Fruit fly (Drosophila melanogaster) whole organism, pupa: ENCODE results near the gene CG5004.
A peak's percentile ranks its signal among the peaks of the same experiment; 100 is the strongest.

Experiments
- CG10348 ChIP-seq: fragments of 200-800 bp; sonication (Bioruptor generic); IDR thresholded peaks from 2 replicates; pipeline ENCODE4 v1.3.6; 2022; ENCODE audit warnings: missing biosample characterization, missing genetic modification characterization
- CG12605 ChIP-seq: fragments of 200-800 bp; sonication (Bioruptor generic); IDR thresholded peaks from 2 replicates; pipeline ENCODE4 v1.3.6; 2022; ENCODE audit warnings: missing biosample characterization, missing genetic modification characterization
- CG13204 ChIP-seq: fragments of 200-800 bp; sonication (Bioruptor generic); optimal IDR thresholded peaks from 2 replicates; lab custom pipeline; 2018; ENCODE audit warnings: missing biosample characterization, mild to moderate bottlenecking, missing genetic modification characterization, moderate library complexity
- CG14655 ChIP-seq: fragments of 200-800 bp; sonication (Bioruptor generic); optimal IDR thresholded peaks from 3 replicates; lab custom pipeline; 2017; ENCODE audit warnings: mild to moderate bottlenecking, missing biosample characterization, missing genetic modification reagents, missing genetic modification characterization
- CG15710 ChIP-seq: fragments of 200-800 bp; sonication (Bioruptor generic); optimal IDR thresholded peaks from 2 replicates; lab custom pipeline; 2018; ENCODE audit warnings: missing biosample characterization, mild to moderate bottlenecking, missing genetic modification characterization, moderate library complexity
- CG17806 ChIP-seq: fragments of 200-800 bp; sonication (Bioruptor generic); optimal IDR thresholded peaks from 2 replicates; lab custom pipeline; 2018; ENCODE audit warnings: missing biosample characterization, mild to moderate bottlenecking, missing genetic modification characterization, moderate library complexity
- CG32121 ChIP-seq: fragments of 200-800 bp; sonication (Bioruptor generic); IDR thresholded peaks from 2 replicates; pipeline ENCODE4 v1.3.6; 2022; ENCODE audit warnings: missing biosample characterization, missing genetic modification characterization
- CG34367 ChIP-seq: fragments of 200-800 bp; sonication (Bioruptor generic); optimal IDR thresholded peaks from 2 replicates; lab custom pipeline; 2018; ENCODE audit warnings: missing biosample characterization, mild to moderate bottlenecking, missing genetic modification characterization
- CG4496 ChIP-seq: fragments of 200-800 bp; sonication (Bioruptor generic); IDR thresholded peaks from 3 replicates; pipeline ENCODE4 v1.3.6; 2022; ENCODE audit warnings: missing biosample characterization, missing genetic modification characterization
- CG8159 ChIP-seq: fragments of 200-800 bp; sonication (Bioruptor generic); optimal IDR thresholded peaks from 3 replicates; lab custom pipeline; 2018; ENCODE audit warnings: missing biosample characterization, mild to moderate bottlenecking, missing genetic modification characterization, moderate library complexity
- CG8301 ChIP-seq: fragments of 200-800 bp; sonication (Bioruptor generic); optimal IDR thresholded peaks from 2 replicates; lab custom pipeline; 2018; ENCODE audit warnings: missing biosample characterization, mild to moderate bottlenecking, missing genetic modification characterization
- CG9948 ChIP-seq: fragments of 200-800 bp; sonication (Bioruptor generic); optimal IDR thresholded peaks from 2 replicates; lab custom pipeline; 2018; ENCODE audit warnings: missing biosample characterization, mild to moderate bottlenecking, missing genetic modification characterization, moderate library complexity
- D1 ChIP-seq: fragments of 200-800 bp; sonication (Bioruptor generic); optimal IDR thresholded peaks from 2 replicates; lab custom pipeline; 2018; ENCODE audit warnings: missing biosample characterization, mild to moderate bottlenecking, missing genetic modification characterization, moderate library complexity
- EcR ChIP-seq: fragments of 200-800 bp; sonication (Bioruptor generic); optimal IDR thresholded peaks from 3 replicates; lab custom pipeline; 2019; ENCODE audit warnings: missing biosample characterization, missing genetic modification characterization, mild to moderate bottlenecking, moderate library complexity, missing genetic modification reagents
- Ets98B ChIP-seq: fragments of 200-800 bp; sonication (Bioruptor generic); IDR thresholded peaks from 2 replicates; pipeline ENCODE4 v1.3.6; 2022; ENCODE audit warnings: missing biosample characterization, missing genetic modification characterization
- Pif1A ChIP-seq: fragments of 200-800 bp; sonication (Bioruptor generic); optimal IDR thresholded peaks from 3 replicates; lab custom pipeline; 2016; ENCODE audit warnings: missing biosample characterization, missing genetic modification characterization
- Pif1B ChIP-seq: fragments of 200-800 bp; sonication (Bioruptor generic); optimal IDR thresholded peaks from 3 replicates; lab custom pipeline; 2016; ENCODE audit warnings: missing biosample characterization, missing genetic modification characterization
- Snoo ChIP-seq: fragments of 200-800 bp; sonication (Bioruptor generic); optimal IDR thresholded peaks from 3 replicates; lab custom pipeline; 2017; ENCODE audit warnings: missing biosample characterization, mild to moderate bottlenecking, missing genetic modification characterization, inconsistent platforms
- fd96Ca ChIP-seq: fragments of 200-800 bp; sonication (Bioruptor generic); IDR thresholded peaks from 3 replicates; pipeline ENCODE4 v1.3.6; 2022; ENCODE audit warnings: missing biosample characterization, missing genetic modification characterization
- gl ChIP-seq: fragments of 200-800 bp; sonication (Bioruptor generic); optimal IDR thresholded peaks from 2 replicates; lab custom pipeline; 2018; ENCODE audit warnings: missing biosample characterization, mild to moderate bottlenecking, missing genetic modification characterization
- rn ChIP-seq: fragments of 200-800 bp; sonication (Bioruptor generic); IDR thresholded peaks from 2 replicates; pipeline ENCODE4 v1.3.6; 2022; ENCODE audit warnings: missing biosample characterization, missing genetic modification characterization

Gene CG5004

DNA sequence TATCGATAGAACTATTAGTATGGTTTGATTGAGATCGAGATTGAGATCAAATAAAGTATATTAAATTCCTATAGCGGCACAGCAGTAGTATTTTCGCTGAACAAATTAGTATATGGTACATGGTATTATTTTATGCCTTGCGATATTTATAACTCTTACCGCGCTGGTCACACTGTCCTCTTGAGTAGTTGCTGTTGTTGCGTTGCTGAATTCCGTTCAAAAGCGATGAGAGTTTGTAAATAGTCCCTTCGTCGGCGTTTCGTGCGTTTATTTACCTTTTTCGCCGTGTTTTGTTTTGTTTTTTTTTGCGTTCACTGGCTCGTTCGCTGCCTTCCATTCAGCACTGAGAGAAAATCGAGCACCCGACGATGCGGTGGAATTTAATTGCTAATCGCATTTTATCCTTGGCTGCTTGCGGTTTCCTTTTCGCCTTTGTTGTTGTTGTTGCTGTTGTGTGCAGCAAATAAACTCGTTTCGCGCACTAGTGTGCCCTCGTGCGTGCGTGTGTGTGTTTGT lies at the start of gene CG5004:
CG5004 (plus strand) TSS at position 182 of the 516 bp plus-strand sequence.
- TF ChIP-seq gl (tag; lab: Kevin White, UChicago) (peak; percentile 11), CG10348 (GFP tag; lab: Robert Waterston, UW) (no peak), Ets98B (GFP tag; lab: Robert Waterston, UW) (peak; percentile 26; the same call in 1 of the 2 replicates), D1 (tag; lab: Kevin White, UChicago) (no peak), CG4496 (GFP tag; lab: Robert Waterston, UW) (no peak), CG9948 (tag; lab: Kevin White, UChicago) (no peak), fd96Ca (no peak), CG32121 (GFP tag; lab: Robert Waterston, UW) (no peak), EcR (GFP tag; lab: Kevin White, UChicago) (peak; percentile 62), CG17806 (tag; lab: Kevin White, UChicago) (no peak), Snoo (tag; lab: Kevin White, UChicago) (no peak), CG13204 (GFP tag; lab: Kevin White, UChicago) (peak; percentile 29), CG12605 (no peak), CG34367 (no peak), CG8301 (no peak), Pif1A (no peak), CG15710 (peak; percentile 10), CG14655 (no peak), Pif1B (GFP tag; lab: Kevin White, UChicago) (no peak), rn (GFP tag; lab: Robert Waterston, UW) (no peak), CG8159 (tag; lab: Kevin White, UChicago) (no peak)

DNA sequence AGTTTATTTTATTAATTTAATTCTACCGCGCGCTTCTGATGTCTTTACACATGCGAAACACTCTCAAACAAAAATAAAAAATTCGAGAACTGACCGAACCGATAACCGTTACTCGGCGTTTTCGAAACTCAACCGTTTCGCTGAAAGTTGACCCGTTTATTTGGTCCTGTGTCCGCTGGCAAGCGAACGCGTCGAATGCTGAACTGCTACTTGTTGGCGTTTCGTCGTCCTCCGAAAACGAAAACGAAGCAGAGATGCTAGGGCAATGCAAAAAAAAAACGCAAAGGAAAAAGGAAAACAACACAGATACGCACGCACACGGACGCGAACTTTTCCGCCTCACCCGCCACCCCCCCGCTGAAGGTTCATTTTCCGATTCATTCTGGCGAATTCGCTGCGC lies 40.8 kb upstream of the CG5004 start, which contains the start of gene CG45002:
CG45002 (minus strand) TSS at position 101 of the 400 bp plus-strand sequence.
- TF ChIP-seq CG12605: 0 out of 2 replicates have a peak, but pooled peaks have one; percentile 34
- no peak for TF ChIP-seq CG8301
- TF ChIP-seq, all 21 proteins: peak for 1

DNA sequence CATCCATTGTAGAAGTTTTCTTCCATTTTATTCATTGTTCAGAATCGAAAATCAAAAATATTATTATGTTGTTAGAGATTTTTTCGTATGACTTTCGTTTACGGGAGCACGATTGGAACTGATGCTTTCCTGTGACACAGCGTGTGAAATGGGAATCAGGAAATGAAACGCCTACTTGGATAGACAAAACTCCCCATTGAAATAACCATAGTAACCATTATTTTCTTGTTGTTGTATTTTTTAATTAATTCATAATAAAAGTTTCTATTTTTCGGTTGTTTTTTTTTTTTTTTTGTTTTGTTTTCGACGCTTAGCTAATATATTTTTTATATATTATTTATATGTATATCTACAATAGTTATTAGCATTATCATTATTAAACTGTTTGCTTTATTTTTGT lies 39.0 kb upstream of the CG5004 start, which contains the start of gene CG43077:
CG43077 (minus strand) TSS at position 101 of the 400 bp plus-strand sequence.
- TF ChIP-seq CG32121 (GFP tag; lab: Robert Waterston, UW) (no peak), Pif1A (no peak), CG4496 (GFP tag; lab: Robert Waterston, UW) (no peak), CG13204 (GFP tag; lab: Kevin White, UChicago) (no peak)

DNA sequence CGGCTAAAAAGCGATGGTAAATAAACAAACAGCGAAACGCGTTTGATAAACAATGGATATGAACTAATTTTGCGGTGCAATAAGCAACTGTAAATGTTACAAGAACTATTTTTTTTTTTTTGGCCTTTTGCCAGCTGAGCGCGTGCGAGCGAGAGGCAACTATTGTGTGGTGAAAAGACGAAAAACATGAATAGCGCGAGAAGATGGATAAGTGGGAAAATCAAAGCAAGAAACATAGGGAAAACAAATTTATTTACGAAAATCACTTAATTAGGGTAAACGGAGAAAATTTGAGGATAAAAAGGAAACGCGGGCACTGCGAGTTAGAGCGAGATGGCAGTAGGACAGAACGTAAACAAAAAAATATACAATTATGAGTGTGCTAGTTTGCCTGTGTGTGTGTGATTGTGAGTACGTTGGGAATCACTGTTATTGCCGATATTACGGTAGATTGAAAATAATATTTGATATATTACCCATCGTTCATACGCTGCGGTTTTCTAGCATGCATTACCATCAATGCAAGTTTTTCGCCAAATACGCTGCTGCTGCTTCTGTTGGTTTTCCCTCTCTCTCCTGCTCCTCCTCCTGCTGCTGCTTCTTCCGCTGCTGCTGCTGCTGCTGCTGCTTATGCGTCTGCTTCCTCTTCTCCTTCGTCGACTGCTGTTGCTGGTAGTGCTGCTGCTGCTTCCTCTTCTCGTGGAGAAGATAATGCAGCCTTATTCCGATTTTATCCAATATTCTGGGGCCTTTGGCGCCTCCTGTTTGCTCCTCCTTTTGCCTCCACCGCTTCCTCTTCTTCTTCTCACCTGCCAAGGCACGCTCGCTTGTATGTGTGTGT lies 30.7 kb upstream of the CG5004 start:
- TF ChIP-seq CG4496 (GFP tag; lab: Robert Waterston, UW) (peak; percentile 9; the same call in 1 of the 3 replicates), CG8159 (tag; lab: Kevin White, UChicago) (no peak)
- TF ChIP-seq, all 21 proteins: peak for 1

DNA sequence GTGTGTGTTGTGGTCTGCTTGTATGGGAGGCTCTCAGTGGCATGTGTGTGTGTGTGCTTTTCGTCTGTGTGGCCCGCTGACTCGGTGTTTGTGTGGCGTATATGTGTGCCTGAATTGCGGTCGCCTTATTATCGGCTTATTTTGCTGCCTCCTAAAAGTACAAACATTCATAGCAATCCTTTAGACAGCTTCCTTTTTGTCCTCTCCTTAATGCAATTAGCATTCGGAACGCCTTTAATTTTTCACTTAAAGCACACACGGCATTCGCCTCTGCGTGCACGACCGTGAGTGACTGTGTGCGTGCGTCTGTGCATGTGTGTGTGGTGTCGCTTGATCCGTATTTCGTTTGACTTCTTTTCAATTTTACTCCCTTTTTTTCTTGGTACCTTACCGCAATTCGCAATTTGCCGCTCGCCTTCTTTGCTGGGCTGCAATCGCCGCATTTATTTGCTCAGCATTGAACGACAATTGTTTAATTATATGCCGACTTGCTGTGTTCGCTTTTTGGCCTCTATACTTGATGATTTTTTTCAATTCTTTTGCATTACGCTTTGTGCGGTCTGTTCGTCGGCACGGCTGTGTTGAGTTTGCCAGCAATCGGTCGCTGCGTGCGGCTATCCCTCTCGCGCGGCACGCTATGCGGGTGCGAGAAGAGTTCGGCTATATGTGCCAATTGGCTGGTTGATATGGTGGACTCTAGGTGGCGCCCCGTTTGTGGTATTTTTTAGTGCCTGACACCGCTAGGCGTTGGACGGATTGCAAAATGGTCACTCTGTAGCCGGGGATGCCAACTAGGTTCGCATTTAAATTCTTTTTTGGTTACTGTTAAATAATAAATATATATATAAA lies 29.9 kb upstream of the CG5004 start, which contains the start of gene wcy:
wcy (minus strand) TSS at position 608 of the 849 bp plus-strand sequence.
- no peak for TF ChIP-seq CG13204 (GFP tag; lab: Kevin White, UChicago)
- TF ChIP-seq Pif1B (GFP tag; lab: Kevin White, UChicago): no peak
- peak; percentile 73 for TF ChIP-seq CG4496 (GFP tag; lab: Robert Waterston, UW)
- TF ChIP-seq Snoo (tag; lab: Kevin White, UChicago): no peak
- TF ChIP-seq CG17806 (tag; lab: Kevin White, UChicago): no peak
- peak; percentile 22; the same call in 1 of the 2 replicates for TF ChIP-seq Ets98B (GFP tag; lab: Robert Waterston, UW)
- TF ChIP-seq CG12605: peak; percentile 19; the same call in 1 of the 2 replicates

DNA sequence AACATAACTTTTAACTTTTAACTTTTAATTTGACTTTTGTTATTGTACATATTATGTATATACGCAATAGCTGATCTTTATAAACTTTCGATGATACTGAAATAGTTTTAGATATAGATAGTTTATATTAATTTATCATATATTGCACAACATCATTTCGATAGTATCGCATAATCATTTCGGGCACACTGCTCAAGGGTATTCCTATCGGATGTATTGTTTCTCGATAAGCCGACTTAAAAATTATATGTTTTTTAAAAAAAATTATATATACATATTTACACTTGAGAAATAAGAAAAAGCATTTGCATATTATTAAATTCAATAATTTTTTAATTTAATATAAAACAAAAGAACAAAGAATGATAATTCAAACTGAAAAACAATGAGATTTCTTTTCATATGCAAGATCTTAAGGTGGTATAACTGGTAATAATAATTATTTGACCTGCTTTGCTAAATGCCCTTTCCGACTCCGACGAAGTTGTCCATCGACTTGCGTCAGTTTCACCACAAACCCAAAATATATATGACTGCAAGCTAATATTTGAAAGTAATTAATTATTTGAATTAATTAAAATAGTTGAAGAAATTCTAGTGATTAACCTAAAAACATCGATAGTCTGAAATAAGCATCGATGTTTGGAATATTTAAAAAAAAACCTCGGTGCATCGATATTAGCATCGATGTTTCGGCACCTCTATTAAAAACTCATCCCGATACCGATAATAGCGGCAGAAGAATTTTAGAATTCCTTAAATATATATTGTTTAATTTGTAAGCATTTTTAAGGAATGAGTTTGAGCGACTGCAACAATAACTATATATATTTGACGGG lies 29.0 kb upstream of the CG5004 start, which contains the start of gene CG4949:
CG4949 (plus strand) TSS at position 698 of the 839 bp plus-strand sequence.
- TF ChIP-seq fd96Ca: no peak
- no peak for TF ChIP-seq Pif1A
- no peak for TF ChIP-seq CG12605
- no peak for TF ChIP-seq rn (GFP tag; lab: Robert Waterston, UW)
- TF ChIP-seq CG14655: peak; percentile 10
- no peak for TF ChIP-seq D1 (tag; lab: Kevin White, UChicago)
- TF ChIP-seq CG9948 (tag; lab: Kevin White, UChicago): no peak
- TF ChIP-seq CG17806 (tag; lab: Kevin White, UChicago): peak; percentile 17
- TF ChIP-seq CG34367: no peak
- TF ChIP-seq CG8159 (tag; lab: Kevin White, UChicago): no peak
- TF ChIP-seq CG32121 (GFP tag; lab: Robert Waterston, UW): no peak
- no peak for TF ChIP-seq EcR (GFP tag; lab: Kevin White, UChicago)
- TF ChIP-seq Ets98B (GFP tag; lab: Robert Waterston, UW): no peak
- no peak for TF ChIP-seq gl (tag; lab: Kevin White, UChicago)
- no peak for TF ChIP-seq CG8301
